Fruit fly (Drosophila melanogaster): ENCODE measurements around the gene CG16721.

Gene CG16721

DNA sequence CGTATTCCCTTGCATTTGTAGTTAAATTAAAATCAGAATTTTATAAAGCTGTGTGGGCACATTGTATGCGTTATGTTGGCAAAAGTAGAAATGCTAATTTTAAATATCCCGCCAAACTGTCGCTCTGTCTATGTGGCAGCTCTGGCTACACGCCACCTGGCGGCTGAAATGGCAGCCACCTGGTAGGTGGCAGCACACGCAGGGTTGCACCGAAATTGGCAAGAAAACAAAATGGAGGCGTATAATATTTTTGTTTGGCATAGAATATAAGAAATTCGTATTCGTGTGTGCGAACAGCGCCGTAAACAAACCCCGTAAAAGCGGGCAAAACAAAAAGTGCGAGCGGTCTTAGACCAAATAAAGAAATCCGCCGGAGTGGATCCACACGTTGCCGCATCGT, 28.2 kb downstream of the CG16721 start, which contains the start of gene CG12236 (continued):
- 0 out of 2 replicates have a peak, but pooled peaks have one; percentile 23 for TF ChIP-seq Scr (GFP tag; IDR thresholded peaks at IDR 0.05; ENCODE audit: partially characterized antibody)
- peak; percentile 26 for TF ChIP-seq CG3163 (GFP tag; optimal IDR thresholded peaks at IDR 0.05)
- no peak for TF ChIP-seq CG9215 (GFP tag; IDR thresholded peaks at IDR 0.05)
- TF ChIP-seq CG34224 (GFP tag; IDR thresholded peaks at IDR 0.05; ENCODE audit: partially characterized antibody): no peak
- TF ChIP-seq nmo (GFP tag; optimal IDR thresholded peaks at IDR 0.05): peak; percentile 66
- TF ChIP-seq CG13894 (tag; optimal IDR thresholded peaks at IDR 0.05): peak; percentile 71
- TF ChIP-seq CG9609 (GFP tag; optimal IDR thresholded peaks at IDR 0.05): peak; percentile 11
- TF ChIP-seq CG6689 (GFP tag; IDR thresholded peaks at IDR 0.05): peak; percentile 30; the same call in 1 of the 2 replicates
- TF ChIP-seq CG8388 (GFP tag; optimal IDR thresholded peaks at IDR 0.05): no peak
- no peak for TF ChIP-seq CG12299 (tag; optimal IDR thresholded peaks at IDR 0.05)
- TF ChIP-seq da (GFP tag; optimal IDR thresholded peaks at IDR 0.05): peak; percentile 58
- peak; percentile 22 for TF ChIP-seq CG18262 (tag; optimal IDR thresholded peaks at IDR 0.05)
- peak; percentile 94 for TF ChIP-seq YL-1 (GFP tag; optimal IDR thresholded peaks at IDR 0.05)
- no peak for TF ChIP-seq Mrtf (GFP tag; IDR thresholded peaks at IDR 0.05)
- TF ChIP-seq Aef1 (GFP tag; IDR thresholded peaks at IDR 0.05): 0 out of 3 replicates have a peak, but pooled peaks have one; percentile 32
- TF ChIP-seq CG11696 (GFP tag; IDR thresholded peaks at IDR 0.05): no peak
- no peak for TF ChIP-seq CkIIα-i1 (GFP tag; IDR thresholded peaks at IDR 0.05)
- TF ChIP-seq Atf6 (GFP tag; IDR thresholded peaks at IDR 0.05): no peak
- peak; percentile 4 for TF ChIP-seq Mad (GFP tag; optimal IDR thresholded peaks at IDR 0.05)
- peak; percentile 37 for TF ChIP-seq Camta (GFP tag; optimal IDR thresholded peaks at IDR 0.05)
- peak; percentile 20 for TF ChIP-seq CG12236 (GFP tag; optimal IDR thresholded peaks at IDR 0.05)
- TF ChIP-seq Vsx1 (GFP tag; optimal IDR thresholded peaks at IDR 0.05): no peak
- TF ChIP-seq Sox100B (GFP tag; optimal IDR thresholded peaks at IDR 0.05): no peak
- TF ChIP-seq tna (GFP tag; IDR thresholded peaks at IDR 0.05; ENCODE audit: partially characterized antibody): no peak
- TF ChIP-seq ssp (GFP tag; IDR thresholded peaks at IDR 0.05): 0 out of 2 replicates have a peak, but pooled peaks have one; percentile 9
- peak; percentile 22 for TF ChIP-seq CG30020 (tag; optimal IDR thresholded peaks at IDR 0.05)
- no peak for TF ChIP-seq Deaf1 (tag; optimal IDR thresholded peaks at IDR 0.05)
- TF ChIP-seq Kr (GFP tag; optimal IDR thresholded peaks at IDR 0.05): no peak
- TF ChIP-seq caup (GFP tag; optimal IDR thresholded peaks at IDR 0.05; ENCODE audit: severe bottlenecking): peak; percentile 74
- no peak for TF ChIP-seq CG9817 (tag; optimal IDR thresholded peaks at IDR 0.05)
- TF ChIP-seq GATAe (GFP tag; conservative IDR thresholded peaks at IDR 0.05): no peak
- TF ChIP-seq Pdp1 (GFP tag; optimal IDR thresholded peaks at IDR 0.05): peak; percentile 2 to 43
- TF ChIP-seq Hr78 (GFP tag; optimal IDR thresholded peaks at IDR 0.05): no peak
- peak; percentile 65 for TF ChIP-seq CoRest (tag; optimal IDR thresholded peaks at IDR 0.05)
- TF ChIP-seq CG5245 (GFP tag; optimal IDR thresholded peaks at IDR 0.05): peak; percentile 43
- TF ChIP-seq C15 (GFP tag; IDR thresholded peaks at IDR 0.05): no peak
- no peak for TF ChIP-seq CG12219 (GFP tag; optimal IDR thresholded peaks at IDR 0.05)
- TF ChIP-seq CG7839 (tag; optimal IDR thresholded peaks at IDR 0.05): peak; percentile 36
- TF ChIP-seq HLH3B (GFP tag; IDR thresholded peaks at IDR 0.05): peak; percentile 15; the same call in 1 of the 2 replicates
- TF ChIP-seq Meics (GFP tag; optimal IDR thresholded peaks at IDR 0.05): peak; percentile 54
- TF ChIP-seq NC2β (GFP tag; optimal IDR thresholded peaks at IDR 0.05): peak; percentile 17
- peak; percentile 64 for TF ChIP-seq pfk (GFP tag; optimal IDR thresholded peaks at IDR 0.05)
- TF ChIP-seq CG4820 (GFP tag; optimal IDR thresholded peaks at IDR 0.05): no peak
- peak; percentile 32 for TF ChIP-seq CG17359 (tag; optimal IDR thresholded peaks at IDR 0.05)
- TF ChIP-seq disco-r (GFP tag; optimal IDR thresholded peaks at IDR 0.05): peak; percentile 2
- TF ChIP-seq dpn (GFP tag; optimal IDR thresholded peaks at IDR 0.05): peak; percentile 25 to 59
- peak; percentile 73 for TF ChIP-seq CG14710 (tag; optimal IDR thresholded peaks at IDR 0.05)
- peak; percentile 75 for TF ChIP-seq CG8290 (GFP tag; optimal IDR thresholded peaks at IDR 0.05)
- TF ChIP-seq CG8290 (tag; optimal IDR thresholded peaks at IDR 0.05): peak in 1 of 2 experiments; percentile 83
- peak; percentile 61 for TF ChIP-seq vvl (GFP tag; IDR thresholded peaks at IDR 0.05)
